Worm (Caenorhabditis elegans) whole organism, L2 larva: ENCODE results near the gene E02A10.4.

Experiments used
- ama-1 ChIP-seq: fragments of 150-350 bp; optimal IDR thresholded peaks from 2 replicates; lab custom pipeline; 2018; ENCODE audit warnings: inconsistent platforms
- nhr-10 ChIP-seq: sonication (generic microtip); optimal IDR thresholded peaks from 2 replicates; lab custom pipeline; 2017; ENCODE audit warnings: missing biosample characterization, missing genetic modification characterization
- nhr-129 ChIP-seq: fragments of 150-350 bp; optimal IDR thresholded peaks from 2 replicates; lab custom pipeline; 2014; ENCODE audit warnings: missing biosample characterization, missing genetic modification characterization
- ztf-11 ChIP-seq: sonication (generic microtip); optimal IDR thresholded peaks from 2 replicates; lab custom pipeline; 2017; ENCODE audit warnings: missing biosample characterization, missing genetic modification characterization

DNA sequence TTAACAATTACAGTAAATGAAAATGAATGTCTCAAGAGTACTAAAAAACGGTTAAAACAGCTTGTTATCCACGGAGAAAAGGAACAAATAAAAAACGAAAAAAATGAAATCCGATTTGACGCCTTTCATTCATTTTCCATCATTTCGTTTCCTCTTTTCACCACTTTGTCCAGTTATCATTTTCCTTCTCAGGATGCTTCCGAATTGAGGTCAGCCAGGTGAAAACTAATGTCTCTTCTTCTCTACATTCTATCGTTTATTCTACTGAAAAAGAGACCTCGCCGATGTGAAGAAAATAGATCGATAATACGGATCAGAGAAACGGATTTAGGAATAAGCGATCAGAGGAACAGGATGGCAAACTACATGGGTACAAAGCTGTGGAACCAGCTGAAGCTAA is 41.6 kb downstream of the E02A10.4 start:
- TF ChIP-seq nhr-129 (no peak), ama-1 (lab: Kevin White, UChicago) (no peak), nhr-10 (tag; lab: Kevin White, UChicago) (no peak), ztf-11 (tag; lab: Kevin White, UChicago) (no peak)
